Fruit fly (Drosophila melanogaster) whole organism: ENCODE measurements around the gene Dpm2.

Experiments used
- CG8478 ChIP-seq: fragments of >200 bp; optimal IDR thresholded peaks from 2 replicates; lab custom pipeline; 2018; ENCODE audit warnings: inconsistent platforms
- Dll ChIP-seq: fragments of >200 bp; optimal IDR thresholded peaks from 2 replicates; lab custom pipeline; 2017
- EcR ChIP-seq, 2 experiments: fragments of >200 bp; optimal IDR thresholded peaks; 2 replicates each; lab custom pipeline; 2017; ENCODE audit warnings: missing biosample characterization in 2 of 2, missing genetic modification characterization in 2 of 2, missing genetic modification reagents in 2 of 2
- pan ChIP-seq: fragments of >200 bp; optimal IDR thresholded peaks from 2 replicates; lab custom pipeline; 2017
- psq ChIP-seq: fragments of >200 bp; optimal IDR thresholded peaks from 2 replicates; lab custom pipeline; 2017
- usp ChIP-seq: fragments of >200 bp; optimal IDR thresholded peaks from 2 replicates; lab custom pipeline; 2017; ENCODE audit warnings: missing biosample characterization, missing genetic modification characterization, mixed read lengths

The Dpm2 gene

dm6 chr3L:3319223-3319643 is at the start of gene Dpm2, which contains the start of the genes PIG-C and CG12016:
Gene Dpm2 (plus strand): TSS chr3L:3319555.
Gene PIG-C (minus strand): TSS chr3L:3319232.
Gene CG12016 (plus strand): TSS chr3L:3319555.
- TF ChIP-seq pan (lab: Kevin White, UChicago) (no peak), usp (no peak), CG8478 (lab: Kevin White, UChicago) (no peak), EcR (GFP tag; optimal IDR thresholded peaks at IDR 0.05; lab: Kevin White, UChicago) (no peak), Dll (lab: Kevin White, UChicago) (no peak), psq (no peak)

dm6 chr3L:3270736-3271135 is 48.6 kb upstream of the Dpm2 start, which contains the start of gene CG14960:
Gene CG14960 (plus strand): TSS chr3L:3271036.
- TF ChIP-seq CG8478 (lab: Kevin White, UChicago): no peak

dm6 chr3L:3274463-3275177 is 44.7 kb upstream of the Dpm2 start:
- TF ChIP-seq usp: no peak
- no peak for TF ChIP-seq EcR (GFP tag; optimal IDR thresholded peaks at IDR 0.05; lab: Kevin White, UChicago)
- TF ChIP-seq CG8478 (lab: Kevin White, UChicago): no peak
- no peak for TF ChIP-seq psq
- TF ChIP-seq pan (lab: Kevin White, UChicago): no peak
- TF ChIP-seq Dll (lab: Kevin White, UChicago): no peak

- TF ChIP-seq EcR (GFP tag; optimal IDR thresholded peaks at IDR 0.05; lab: Kevin White, UChicago): no peak
- TF ChIP-seq Dll (lab: Kevin White, UChicago): no peak
- TF ChIP-seq CG8478 (lab: Kevin White, UChicago): no peak
- no peak for TF ChIP-seq usp
- TF ChIP-seq psq: no peak
These were observed 42.4 kb upstream of the Dpm2 start for dm6 chr3L:3276930-3277329.

dm6 chr3L:3279930-3280329 is 39.4 kb upstream of the Dpm2 start, which contains the start of gene CG12017:
Gene CG12017 (plus strand): TSS chr3L:3280239.
- TF ChIP-seq pan (lab: Kevin White, UChicago): no peak
- no peak for TF ChIP-seq EcR (GFP tag; optimal IDR thresholded peaks at IDR 0.05; lab: Kevin White, UChicago)
- no peak for TF ChIP-seq CG8478 (lab: Kevin White, UChicago)
- no peak for TF ChIP-seq Dll (lab: Kevin White, UChicago)
- no peak for TF ChIP-seq psq
- TF ChIP-seq usp: no peak

- no peak for TF ChIP-seq usp
- no peak for TF ChIP-seq EcR (GFP tag; optimal IDR thresholded peaks at IDR 0.05; lab: Kevin White, UChicago)
- TF ChIP-seq pan (lab: Kevin White, UChicago): no peak
- no peak for TF ChIP-seq psq
- TF ChIP-seq Dll (lab: Kevin White, UChicago): no peak
- TF ChIP-seq CG8478 (lab: Kevin White, UChicago): no peak
These were observed 36.1 kb upstream of the Dpm2 start for dm6 chr3L:3283264-3283663.

dm6 chr3L:3284900-3285299 is 34.5 kb upstream of the Dpm2 start:
- TF ChIP-seq Dll (lab: Kevin White, UChicago) (no peak), usp (no peak)

- TF ChIP-seq Dll (lab: Kevin White, UChicago) (no peak), pan (lab: Kevin White, UChicago) (no peak), CG8478 (lab: Kevin White, UChicago) (no peak), usp (no peak), EcR (GFP tag; optimal IDR thresholded peaks at IDR 0.05; lab: Kevin White, UChicago) (no peak), psq (no peak)
These were observed 30.9 kb upstream of the Dpm2 start for dm6 chr3L:3288414-3288813.

dm6 chr3L:3291159-3291558 is 28.2 kb upstream of the Dpm2 start, which contains the start of gene CG12009:
Gene CG12009 (plus strand): TSS chr3L:3291459.
- TF ChIP-seq CG8478 (lab: Kevin White, UChicago) (no peak), Dll (lab: Kevin White, UChicago) (no peak), psq (no peak), pan (lab: Kevin White, UChicago) (no peak), EcR (GFP tag; optimal IDR thresholded peaks at IDR 0.05; lab: Kevin White, UChicago) (no peak), usp (no peak)

- no peak for TF ChIP-seq EcR (GFP tag; optimal IDR thresholded peaks at IDR 0.05; lab: Kevin White, UChicago)
- TF ChIP-seq psq: no peak
These were observed 19.0 kb upstream of the Dpm2 start for dm6 chr3L:3300345-3300744.

- TF ChIP-seq CG8478 (lab: Kevin White, UChicago) (no peak), pan (lab: Kevin White, UChicago) (no peak), usp (no peak), psq (no peak), EcR (GFP tag; optimal IDR thresholded peaks at IDR 0.05; lab: Kevin White, UChicago) (no peak), Dll (lab: Kevin White, UChicago) (no peak)
These were observed 18.1 kb upstream of the Dpm2 start for dm6 chr3L:3301171-3301738.

dm6 chr3L:3303087-3303526 is 16.2 kb upstream of the Dpm2 start, which contains the start of gene CG14968:
Gene CG14968 (minus strand): TSS chr3L:3303112.
- TF ChIP-seq CG8478 (lab: Kevin White, UChicago) (no peak), usp (no peak), EcR (GFP tag; optimal IDR thresholded peaks at IDR 0.05; lab: Kevin White, UChicago) (no peak), Dll (lab: Kevin White, UChicago) (no peak), pan (lab: Kevin White, UChicago) (no peak), psq (no peak)
